Worm (Caenorhabditis elegans) whole organism, L1 larva: Measurements from ENCODE around the gene C45G9.6.

ENCODE experiments used
- F16B12.6 ChIP-seq: fragments of 150-350 bp; optimal IDR thresholded peaks from 2 replicates; lab custom pipeline; 2014; ENCODE audit warnings: missing biosample characterization, missing genetic modification characterization
- Y116A8C.19 ChIP-seq: sonication (generic microtip); optimal IDR thresholded peaks from 2 replicates; lab custom pipeline; 2016; ENCODE audit warnings: missing compliant biosample characterization, missing genetic modification characterization, borderline replicate concordance
- alr-1 ChIP-seq: fragments of 200-800 bp; sonication (Bioruptor generic); optimal IDR thresholded peaks from 2 replicates; lab custom pipeline; 2018; ENCODE audit warnings: borderline replicate concordance, mild to moderate bottlenecking, missing genetic modification characterization, missing compliant biosample characterization
- blmp-1 ChIP-seq: fragments of 150-350 bp; optimal IDR thresholded peaks from 2 replicates; lab custom pipeline; 2014; ENCODE audit warnings: missing biosample characterization, missing genetic modification characterization
- ceh-8 ChIP-seq: fragments of 200-800 bp; sonication (Bioruptor generic); optimal IDR thresholded peaks from 2 replicates; lab custom pipeline; 2018; ENCODE audit warnings: mild to moderate bottlenecking, missing genetic modification characterization, moderate library complexity, missing compliant biosample characterization
- ceh-88 ChIP-seq: fragments of 200-800 bp; sonication (Bioruptor generic); IDR thresholded peaks from 2 replicates; pipeline ENCODE4 v1.3.6; 2022; ENCODE audit warnings: missing genetic modification characterization, missing compliant biosample characterization
- dpl-1 ChIP-seq, 3 experiments: fragments of 150-350 bp in 2 of 3; sonication (generic microtip) in 1 of 3; optimal IDR thresholded peaks; 2 replicates each; lab custom pipeline; 2014 to 2017; ENCODE audit warnings: missing biosample characterization in 3 of 3, missing genetic modification characterization in 3 of 3, missing genetic modification reagents in 3 of 3
- dsc-1 ChIP-seq: sonication (generic microtip); optimal IDR thresholded peaks from 2 replicates; lab custom pipeline; 2016; ENCODE audit warnings: mild to moderate bottlenecking, missing genetic modification characterization, missing compliant biosample characterization
- efl-1 ChIP-seq, 4 experiments: fragments of 150-350 bp; optimal IDR thresholded peaks in 3 of 4; peaks in 1 of 4; 1 replicate in 1 of 4; 2 replicates in 3 of 4; lab custom pipeline; 2014; ENCODE audit warnings: missing biosample characterization in 2 of 4, missing genetic modification characterization in 2 of 4, missing genetic modification reagents in 2 of 4
- elt-3 ChIP-seq, 6 experiments: fragments of 150-350 bp in 1 of 6; sonication (generic microtip); optimal IDR thresholded peaks; 2 replicates each; lab custom pipeline; 2017 to 2018; ENCODE audit warnings: missing biosample characterization in 6 of 6, missing genetic modification characterization in 6 of 6, inconsistent platforms in 1 of 6
- fkh-10 ChIP-seq: sonication (generic microtip); optimal IDR thresholded peaks from 2 replicates; lab custom pipeline; 2017; ENCODE audit warnings: missing biosample characterization, missing genetic modification reagents, missing genetic modification characterization
- fkh-8 ChIP-seq: sonication (generic microtip); optimal IDR thresholded peaks from 2 replicates; lab custom pipeline; 2016; ENCODE audit warnings: mild to moderate bottlenecking, missing genetic modification characterization, missing compliant biosample characterization
- fos-1 ChIP-seq: fragments of 150-350 bp; optimal IDR thresholded peaks from 2 replicates; lab custom pipeline; 2014; ENCODE audit warnings: missing biosample characterization, missing genetic modification characterization
- hlh-4 ChIP-seq: sonication (generic microtip); optimal IDR thresholded peaks from 2 replicates; lab custom pipeline; 2016; ENCODE audit warnings: mild to moderate bottlenecking, missing genetic modification characterization, missing compliant biosample characterization
- irx-1 ChIP-seq: sonication (generic microtip); optimal IDR thresholded peaks from 2 replicates; lab custom pipeline; 2016; ENCODE audit warnings: missing genetic modification characterization, missing compliant biosample characterization
- isw-1 ChIP-seq: fragments of 200-800 bp; sonication (Bioruptor generic); IDR thresholded peaks from 2 replicates; pipeline ENCODE4 v1.3.6; 2022; ENCODE audit warnings: missing genetic modification characterization, missing compliant biosample characterization
- jun-1 ChIP-seq: fragments of 150-350 bp; optimal IDR thresholded peaks from 2 replicates; lab custom pipeline; 2014; ENCODE audit warnings: missing biosample characterization, missing genetic modification reagents, missing genetic modification characterization
- lin-14 ChIP-seq: fragments of 200-800 bp; sonication (Bioruptor generic); optimal IDR thresholded peaks from 2 replicates; lab custom pipeline; 2018; ENCODE audit warnings: mild to moderate bottlenecking, missing genetic modification characterization, moderate library complexity, missing compliant biosample characterization
- mab-9 ChIP-seq: fragments of 200-800 bp; sonication (Bioruptor generic); IDR thresholded peaks from 2 replicates; pipeline ENCODE4 v1.3.6; 2022; ENCODE audit warnings: missing genetic modification reagents, missing genetic modification characterization, missing compliant biosample characterization
- mdl-1 ChIP-seq, 2 experiments: fragments of 150-350 bp; optimal IDR thresholded peaks; 2 replicates each; lab custom pipeline; 2014 to 2017; ENCODE audit warnings: missing biosample characterization in 2 of 2, missing genetic modification characterization in 2 of 2, inconsistent platforms in 1 of 2
- mep-1 ChIP-seq: fragments of 150-350 bp; optimal IDR thresholded peaks from 2 replicates; lab custom pipeline; 2014; ENCODE audit warnings: missing biosample characterization, missing genetic modification characterization
- nhr-19 ChIP-seq: fragments of 200-800 bp; sonication (Bioruptor generic); conservative IDR thresholded peaks from 2 replicates; pipeline ENCODE4 v1.3.6; 2022; ENCODE audit warnings: missing genetic modification characterization, missing compliant biosample characterization
- nhr-20 ChIP-seq: sonication (generic microtip); optimal IDR thresholded peaks from 2 replicates; lab custom pipeline; 2016; ENCODE audit warnings: mild to moderate bottlenecking, missing genetic modification characterization, missing compliant biosample characterization
- nhr-71 ChIP-seq: sonication (generic microtip); optimal IDR thresholded peaks from 2 replicates; lab custom pipeline; 2016; ENCODE audit warnings: mild to moderate bottlenecking, missing genetic modification characterization, moderate library complexity, missing compliant biosample characterization
- nhr-85 ChIP-seq: sonication (generic microtip); peaks from one replicate; lab custom pipeline; 2016; ENCODE audit warnings: missing genetic modification characterization, inconsistent platforms, missing compliant biosample characterization
- pag-3 ChIP-seq: sonication (generic microtip); optimal IDR thresholded peaks from 2 replicates; lab custom pipeline; 2017; ENCODE audit warnings: missing genetic modification characterization, mild to moderate bottlenecking, missing compliant biosample characterization, antibody characterized with exemption, borderline replicate concordance; ENCODE audit not compliant: insufficient read depth
- pqm-1 ChIP-seq: sonication (generic microtip); optimal IDR thresholded peaks from 3 replicates; lab custom pipeline; 2017; ENCODE audit warnings: missing biosample characterization, missing genetic modification characterization
- rnt-1 ChIP-seq: sonication (generic microtip); optimal IDR thresholded peaks from 2 replicates; lab custom pipeline; 2016; ENCODE audit warnings: mild to moderate bottlenecking, missing genetic modification characterization, moderate library complexity, missing compliant biosample characterization
- snu-23 ChIP-seq: sonication (generic microtip); optimal IDR thresholded peaks from 2 replicates; lab custom pipeline; 2016; ENCODE audit warnings: missing genetic modification characterization, missing compliant biosample characterization
- sptf-1 ChIP-seq: fragments of 150-350 bp; optimal IDR thresholded peaks from 2 replicates; lab custom pipeline; 2014; ENCODE audit warnings: missing biosample characterization, missing genetic modification characterization
- tbx-2 ChIP-seq: sonication (generic microtip); optimal IDR thresholded peaks from 2 replicates; lab custom pipeline; 2016; ENCODE audit warnings: missing genetic modification characterization, missing compliant biosample characterization
- unc-130 ChIP-seq: fragments of 150-350 bp; optimal IDR thresholded peaks from 2 replicates; lab custom pipeline; 2017; ENCODE audit warnings: missing biosample characterization, missing genetic modification characterization, inconsistent platforms
- unc-86 ChIP-seq: sonication (generic microtip); optimal IDR thresholded peaks from 2 replicates; lab custom pipeline; 2016; ENCODE audit warnings: missing genetic modification characterization, missing compliant biosample characterization
- unc-98 ChIP-seq: fragments of 200-800 bp; sonication (Bioruptor generic); IDR thresholded peaks from 2 replicates; pipeline ENCODE4 v1.3.6; 2022; ENCODE audit warnings: missing genetic modification characterization, missing compliant biosample characterization
- zip-4 ChIP-seq: fragments of 200-800 bp; sonication (Bioruptor generic); optimal IDR thresholded peaks from 2 replicates; lab custom pipeline; 2018; ENCODE audit warnings: mild to moderate bottlenecking, missing genetic modification characterization, moderate library complexity, missing compliant biosample characterization
- ztf-11 ChIP-seq, 2 experiments: sonication (generic microtip); optimal IDR thresholded peaks; 2 replicates each; lab custom pipeline; 2016 to 2017; ENCODE audit warnings: missing genetic modification characterization in 2 of 2, missing biosample characterization in 1 of 2, missing compliant biosample characterization in 1 of 2

Gene C45G9.6

ce11 chrIII:5085529-5085928 lies 49.3 kb downstream of the C45G9.6 start, which contains the start of gene cah-1:
Gene cah-1, minus strand, starts transcription at chrIII:5085629.
- peak; percentile 15 for TF ChIP-seq unc-86
- TF ChIP-seq efl-1 (optimal IDR thresholded peaks at IDR 0.05; lab: Kevin White, UChicago) = no peak
- TF ChIP-seq efl-1 (GFP tag; optimal IDR thresholded peaks at IDR 0.05 in 1 of 2; lab: Kevin White, UChicago) = peak in 1 of 2 experiments; percentile 19
- TF ChIP-seq lin-14 (GFP tag; lab: Kevin White, UChicago) = peak; percentile 11
- no peak for TF ChIP-seq fkh-10

- TF ChIP-seq nhr-19 (GFP tag; lab: Robert Waterston, UW) = peak; percentile 73
- no peak for TF ChIP-seq fkh-8 (tag; lab: Kevin White, UChicago)
- no peak for TF ChIP-seq irx-1 (tag; lab: Kevin White, UChicago)
- no peak for TF ChIP-seq Y116A8C.19 (tag; lab: Kevin White, UChicago)
- peak; percentile 15 for TF ChIP-seq snu-23 (GFP tag; lab: Kevin White, UChicago)
- no peak for TF ChIP-seq zip-4 (GFP tag; lab: Kevin White, UChicago)
- TF ChIP-seq jun-1 (tag; lab: Kevin White, UChicago) = no peak
- no peak for TF ChIP-seq pqm-1 (tag; lab: Kevin White, UChicago)
- TF ChIP-seq F16B12.6 = no peak
- TF ChIP-seq tbx-2 = no peak
- no peak for TF ChIP-seq dsc-1 (tag; lab: Kevin White, UChicago)
- peak in 5 of 6 experiments; percentile 30 to 75 (median 33) for TF ChIP-seq elt-3 (tag; optimal IDR thresholded peaks at IDR 0.05; lab: Kevin White, UChicago)
- peak; percentile 49 for TF ChIP-seq nhr-85 (tag; lab: Kevin White, UChicago)
- TF ChIP-seq mab-9 = no peak
- no peak for TF ChIP-seq hlh-4
- TF ChIP-seq unc-130 = no peak
- no peak for TF ChIP-seq fkh-10
- no peak for TF ChIP-seq rnt-1 (tag; lab: Kevin White, UChicago)
- no peak for TF ChIP-seq ceh-8 (GFP tag; lab: Kevin White, UChicago)
- TF ChIP-seq efl-1 (optimal IDR thresholded peaks at IDR 0.05; lab: Kevin White, UChicago) = no peak
- TF ChIP-seq efl-1 (GFP tag; optimal IDR thresholded peaks at IDR 0.05 in 1 of 2; lab: Kevin White, UChicago) = peak in 1 of 2 experiments; percentile 44
- no peak for TF ChIP-seq unc-98 (GFP tag; lab: Robert Waterston, UW)
- no peak for TF ChIP-seq fos-1 (tag; lab: Kevin White, UChicago)
- TF ChIP-seq sptf-1 (tag; lab: Kevin White, UChicago) = no peak
- TF ChIP-seq pag-3 (tag; lab: Kevin White, UChicago) = no peak
- no peak for TF ChIP-seq unc-86
- TF ChIP-seq mdl-1 (tag; optimal IDR thresholded peaks at IDR 0.05; lab: Kevin White, UChicago) = no peak
- TF ChIP-seq nhr-20 = peak; percentile 32
- no peak for TF ChIP-seq ceh-88 (GFP tag; lab: Robert Waterston, UW)
- no peak for TF ChIP-seq alr-1 (tag; lab: Kevin White, UChicago)
- TF ChIP-seq mep-1 (tag; lab: Kevin White, UChicago) = no peak
- TF ChIP-seq lin-14 (GFP tag; lab: Kevin White, UChicago) = peak; percentile 32
- no peak for TF ChIP-seq dpl-1 (GFP tag; optimal IDR thresholded peaks at IDR 0.05; lab: Kevin White, UChicago)
- TF ChIP-seq isw-1 (GFP tag; lab: Robert Waterston, UW) = no peak
- peak; percentile 36 for TF ChIP-seq nhr-71 (tag; lab: Kevin White, UChicago)
- peak; percentile 25 for TF ChIP-seq blmp-1 (tag; lab: Kevin White, UChicago)
- no peak for TF ChIP-seq ztf-11 (tag; optimal IDR thresholded peaks at IDR 0.05; lab: Kevin White, UChicago)
Measured at ce11 chrIII:5089489-5089888, 53.2 kb downstream of the C45G9.6 start.
